Worm (Caenorhabditis elegans): ENCODE data around the gene chil-4.

DNA sequence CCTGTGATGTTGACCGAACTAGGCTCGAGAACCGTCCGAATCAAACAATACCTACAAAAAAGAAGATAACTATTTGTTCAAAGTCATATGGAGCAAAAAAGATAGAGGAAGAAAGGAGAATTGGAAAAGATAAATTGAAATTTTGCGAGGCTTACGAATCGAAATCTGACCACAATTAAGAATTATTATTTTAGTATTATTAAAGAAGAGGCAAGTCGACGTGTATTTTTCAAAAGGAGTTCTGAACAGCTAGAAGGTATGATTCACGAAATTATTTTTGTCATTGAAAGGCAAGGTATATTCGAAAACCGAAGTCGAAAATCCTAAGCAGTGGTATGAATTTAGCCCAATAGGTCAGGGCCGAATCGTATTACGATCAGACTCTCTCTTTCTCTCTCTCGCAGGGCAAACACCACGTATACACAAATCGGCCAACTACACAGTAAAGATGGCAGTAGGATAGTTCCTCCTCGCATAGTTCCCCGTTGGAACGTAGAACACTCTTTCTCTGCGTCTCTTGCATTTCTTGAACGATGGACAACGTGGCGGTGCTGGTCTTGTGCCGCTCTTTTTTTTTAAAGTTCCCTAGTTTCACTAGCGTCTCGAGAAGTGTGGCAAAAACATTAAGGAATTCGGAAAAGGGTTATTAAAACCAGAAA is 35.6 kb upstream of the chil-4 start, which contains the start of gene vgln-1:
- TF ChIP-seq him-1 (tag; optimal IDR thresholded peaks at IDR 0.05) (no peak), W03F9.2 (tag; optimal IDR thresholded peaks at IDR 0.05) (no peak)

Measured in whole organism, L4/young adult.